Worm (Caenorhabditis elegans) whole organism, young adult: ENCODE results near the gene htp-1.

ENCODE experiments used
- F49E8.2 ChIP-seq: sonication (generic microtip); optimal IDR thresholded peaks from 3 replicates; lab custom pipeline; 2017; ENCODE audit warnings: missing genetic modification characterization, mild to moderate bottlenecking, missing compliant biosample characterization, antibody characterized with exemption, moderate library complexity; ENCODE audit not compliant: insufficient read depth
- ama-1 ChIP-seq, 3 experiments: fragments of 150-350 bp in 1 of 3; sonication (generic microtip) in 2 of 3; optimal IDR thresholded peaks; 2 replicates each; lab custom pipeline; 2014 to 2018; ENCODE audit warnings: missing biosample characterization in 2 of 3, missing genetic modification characterization in 2 of 3, missing genetic modification reagents in 2 of 3
- aptf-3 ChIP-seq: fragments of 200-800 bp; sonication (Bioruptor generic); IDR thresholded peaks from 2 replicates; pipeline ENCODE4 v1.3.6; 2022; ENCODE audit warnings: missing genetic modification characterization, missing compliant biosample characterization
- fkh-3 ChIP-seq: sonication (generic microtip); optimal IDR thresholded peaks from 2 replicates; lab custom pipeline; 2016; ENCODE audit warnings: mild to moderate bottlenecking, missing genetic modification characterization, missing compliant biosample characterization
- hlh-26 ChIP-seq: fragments of 200-800 bp; sonication (Bioruptor generic); conservative IDR thresholded peaks from 2 replicates; pipeline ENCODE4 v1.3.6; 2022; ENCODE audit warnings: missing genetic modification reagents, missing genetic modification characterization, missing compliant biosample characterization
- lag-1 ChIP-seq: fragments of 200-800 bp; sonication (Bioruptor generic); IDR thresholded peaks from 2 replicates; pipeline ENCODE4 v1.3.6; 2022; ENCODE audit warnings: missing genetic modification reagents, missing genetic modification characterization, missing compliant biosample characterization
- lin-35 ChIP-seq, 3 experiments: fragments of 150-350 bp in 2 of 3; sonication (generic microtip) in 1 of 3; optimal IDR thresholded peaks; 2 replicates each; lab custom pipeline; 2014 to 2018; ENCODE audit warnings: missing biosample characterization in 3 of 3, missing genetic modification characterization in 3 of 3, missing genetic modification reagents in 3 of 3
- nhr-80 ChIP-seq: sonication (generic microtip); optimal IDR thresholded peaks from 2 replicates; lab custom pipeline; 2016; ENCODE audit warnings: missing genetic modification characterization, missing compliant biosample characterization
- pbrm-1 ChIP-seq: fragments of 200-800 bp; sonication (Bioruptor generic); IDR thresholded peaks from 2 replicates; pipeline ENCODE4 v1.3.6; 2022; ENCODE audit warnings: missing genetic modification reagents, missing genetic modification characterization, missing compliant biosample characterization
- pha-4 ChIP-seq: fragments of 150-350 bp; sonication (generic microtip); optimal IDR thresholded peaks from 2 replicates; lab custom pipeline; 2014; ENCODE audit warnings: missing biosample characterization, missing genetic modification reagents, missing genetic modification characterization
- repo-1 ChIP-seq: sonication (generic microtip); optimal IDR thresholded peaks from 2 replicates; lab custom pipeline; 2017; ENCODE audit warnings: mild to moderate bottlenecking, missing genetic modification characterization, missing compliant biosample characterization
- snpc-4 ChIP-seq, 5 experiments: fragments of 150-350 bp in 1 of 5; sonication (generic microtip) in 4 of 5; optimal IDR thresholded peaks; 2 replicates each; lab custom pipeline; 2014 to 2018; ENCODE audit warnings: missing genetic modification characterization in 5 of 5, missing biosample characterization in 3 of 5, antibody characterized with exemption in 2 of 5, mild to moderate bottlenecking in 2 of 5, missing compliant biosample characterization in 2 of 5, missing genotype in 2 of 5, moderate library complexity in 2 of 5, missing genetic modification reagents in 1 of 5
- zfh-2 ChIP-seq: fragments of 200-800 bp; sonication (Bioruptor generic); conservative IDR thresholded peaks from 2 replicates; pipeline ENCODE4 v1.3.6; 2022; ENCODE audit warnings: missing genetic modification reagents, missing genetic modification characterization, missing compliant biosample characterization
- ztf-22 ChIP-seq: fragments of 200-800 bp; sonication (Bioruptor generic); optimal IDR thresholded peaks from 2 replicates; lab custom pipeline; 2018; ENCODE audit warnings: mild to moderate bottlenecking, missing genetic modification characterization, moderate library complexity, missing compliant biosample characterization

DNA sequence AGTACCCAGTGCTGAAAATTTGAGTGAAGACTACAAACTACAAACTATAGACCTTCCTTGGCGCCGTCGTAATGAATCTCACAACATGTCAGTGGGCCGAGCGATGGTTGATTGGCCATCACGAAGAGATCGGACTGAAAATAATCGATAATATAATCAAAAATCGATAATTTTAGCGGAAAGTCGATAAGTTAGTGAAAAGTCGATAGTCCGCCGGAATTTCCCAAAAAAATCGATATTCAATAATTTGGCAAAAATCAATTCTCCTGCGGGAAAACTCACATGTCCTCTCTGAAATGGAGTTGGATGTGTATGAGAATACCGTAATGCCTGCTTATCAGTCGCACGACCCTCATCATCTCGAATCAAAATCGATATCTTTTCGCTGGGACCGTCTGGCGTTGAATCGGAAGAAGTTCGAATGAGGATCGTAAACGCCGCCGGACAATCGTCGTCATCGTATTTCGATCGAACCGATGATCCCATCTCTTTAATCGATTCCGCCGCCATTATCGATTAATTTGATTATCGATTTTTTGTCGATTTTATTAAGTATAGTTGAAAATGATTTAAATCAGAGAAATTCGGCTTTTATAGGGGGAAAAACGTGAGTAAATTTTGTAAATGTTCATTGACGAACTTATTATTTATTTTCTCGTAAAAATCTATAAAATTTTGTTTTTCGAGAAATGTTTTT lies 20.4 kb upstream of the htp-1 start, which contains the start of gene ZK616.8:
- no peak for TF ChIP-seq snpc-4 (GFP tag; optimal IDR thresholded peaks at IDR 0.05; lab: Kevin White, UChicago)
- no peak for TF ChIP-seq snpc-4 (tag; optimal IDR thresholded peaks at IDR 0.05; lab: Kevin White, UChicago)
- TF ChIP-seq hlh-26 (GFP tag; lab: Robert Waterston, UW): no peak
- no peak for TF ChIP-seq pha-4 (tag; lab: Kevin White, UChicago)
- TF ChIP-seq repo-1 (tag; lab: Kevin White, UChicago): no peak
- no peak for TF ChIP-seq ama-1 (optimal IDR thresholded peaks at IDR 0.05; lab: Kevin White, UChicago)
- no peak for TF ChIP-seq ama-1 (GFP tag; optimal IDR thresholded peaks at IDR 0.05; lab: Kevin White, UChicago)
- no peak for TF ChIP-seq zfh-2
- no peak for TF ChIP-seq F49E8.2 (tag; lab: Kevin White, UChicago)
- TF ChIP-seq lag-1 (GFP tag; lab: Robert Waterston, UW): no peak
- TF ChIP-seq aptf-3 (GFP tag; lab: Robert Waterston, UW): no peak
- no peak for TF ChIP-seq lin-35 (GFP tag; optimal IDR thresholded peaks at IDR 0.05; lab: Kevin White, UChicago)
- no peak for TF ChIP-seq pbrm-1
- TF ChIP-seq nhr-80: no peak
- TF ChIP-seq fkh-3 (tag; lab: Kevin White, UChicago): no peak
- TF ChIP-seq ztf-22 (GFP tag; lab: Kevin White, UChicago): no peak
